Worm (Caenorhabditis elegans): ENCODE data around the gene F07C6.4.

Gene F07C6.4

DNA sequence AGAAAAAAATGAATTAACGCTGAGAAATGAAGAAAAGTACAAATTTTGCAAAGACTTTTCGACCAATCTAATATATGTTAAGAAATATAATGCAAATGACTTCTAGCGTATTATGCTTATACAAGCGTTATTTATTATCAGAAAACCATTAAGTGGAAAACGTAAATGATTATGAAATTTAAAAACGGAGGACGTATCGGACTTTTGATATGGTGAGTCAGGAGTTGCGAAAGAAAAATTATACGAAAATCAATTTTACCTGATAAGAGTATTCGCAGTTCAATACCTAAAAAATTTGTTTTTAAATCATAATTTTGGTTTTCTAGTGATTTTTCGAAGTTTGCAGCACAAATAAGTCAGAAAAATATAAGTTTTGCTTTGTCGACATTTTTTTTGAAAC, 70.8 kb downstream of the F07C6.4 start:
- TF ChIP-seq dao-5 (tag; optimal IDR thresholded peaks at IDR 0.05), result no peak
- TF ChIP-seq W03F9.2 (tag; optimal IDR thresholded peaks at IDR 0.05), result no peak
- TF ChIP-seq him-1 (tag; optimal IDR thresholded peaks at IDR 0.05), result no peak

DNA sequence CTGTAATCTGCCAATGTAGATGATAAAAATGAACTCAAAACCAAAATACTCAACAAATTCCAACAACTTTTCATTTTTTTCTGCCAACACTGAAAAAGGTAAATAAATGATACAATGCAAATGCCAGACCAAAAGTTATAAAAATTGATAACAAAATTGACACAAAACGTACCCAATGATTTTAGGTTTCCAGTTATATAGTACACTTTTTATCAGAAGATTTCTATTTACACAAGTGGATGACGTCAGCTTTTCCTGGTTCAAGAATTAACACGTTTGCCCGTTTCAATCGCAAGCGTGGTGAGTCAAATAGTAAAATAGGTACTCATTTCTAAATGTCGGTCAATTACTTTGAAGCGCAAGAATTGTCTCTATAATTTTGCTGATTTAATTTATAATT, 73.8 kb downstream of the F07C6.4 start, which contains the start of gene ZK896.5:
Gene ZK896.5 (minus strand): TSS at position 89 of the 400 bp plus-strand sequence.
- TF ChIP-seq dao-5 (tag; optimal IDR thresholded peaks at IDR 0.05) (no peak), W03F9.2 (tag; optimal IDR thresholded peaks at IDR 0.05) (no peak), him-1 (tag; optimal IDR thresholded peaks at IDR 0.05) (no peak)

All from whole organism, L4/young adult.